Worm (Caenorhabditis elegans): Measurements from ENCODE around the gene kat-1.
A peak's percentile ranks its signal among the peaks of the same experiment; 100 is the strongest.

kat-1 gene

DNA sequence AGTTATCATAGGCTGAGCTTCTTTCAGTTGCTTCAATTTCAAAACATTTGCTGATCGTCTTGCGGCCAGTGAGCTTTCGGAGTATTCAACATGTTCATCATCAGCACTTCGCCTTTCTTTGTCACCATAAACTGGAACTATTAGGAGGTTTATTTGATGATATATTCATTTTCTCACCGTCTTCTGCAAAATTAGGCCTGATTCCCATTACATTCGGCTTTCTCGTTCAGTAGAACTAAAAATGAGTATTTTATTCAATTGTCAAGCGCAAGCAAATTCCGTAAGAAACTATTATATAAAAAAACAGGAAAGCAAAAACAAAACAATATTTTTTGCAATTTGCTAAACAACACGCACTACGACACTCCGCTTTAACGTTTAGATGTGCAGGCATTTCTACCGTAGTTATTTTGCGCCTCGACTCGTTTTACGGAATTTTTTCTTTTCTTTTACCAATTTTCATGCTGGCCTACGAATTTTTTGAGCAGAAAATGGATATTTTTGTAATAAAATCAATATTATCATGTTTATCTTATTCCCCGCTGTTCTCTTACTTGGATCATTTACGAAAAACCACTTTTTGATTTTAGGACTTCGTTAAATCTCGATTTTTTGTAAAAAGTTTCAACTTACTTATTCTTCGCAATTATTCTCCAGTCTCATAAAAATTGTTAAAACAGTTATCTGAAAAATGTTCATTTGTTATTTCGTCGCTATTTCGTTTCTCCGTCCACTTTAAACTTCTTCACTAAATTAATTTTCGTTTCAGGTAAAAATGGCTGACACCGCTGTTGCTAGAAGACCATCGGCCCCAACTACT lies 31.4 kb downstream of the kat-1 start, which contains the start of the genes farl-11 and rpl-33 (continued):
- peak; percentile 63 for TF ChIP-seq dve-1 (tag; optimal IDR thresholded peaks at IDR 0.05; ENCODE audit: insufficient read depth)
- TF ChIP-seq ceh-20 (GFP tag; IDR thresholded peaks at IDR 0.05) = 0 out of 2 replicates have a peak, but pooled peaks have one; percentile 41
- peak; percentile 91 for TF ChIP-seq nhr-11 (tag; optimal IDR thresholded peaks at IDR 0.05)
- TF ChIP-seq rbr-2 (tag; optimal IDR thresholded peaks at IDR 0.05) = peak; percentile 71
- TF ChIP-seq dpl-1 (GFP tag; optimal IDR thresholded peaks at IDR 0.05) = peak; percentile 72
- no peak for TF ChIP-seq zip-2 (tag; optimal IDR thresholded peaks at IDR 0.05)
- TF ChIP-seq gei-8 (GFP tag; optimal IDR thresholded peaks at IDR 0.05) = no peak
- peak; percentile 64 to 91 for TF ChIP-seq ZK546.5 (tag; optimal IDR thresholded peaks at IDR 0.05)
- TF ChIP-seq egl-27 (tag; optimal IDR thresholded peaks at IDR 0.05) = no peak
- peak; percentile 38; the same call in 1 of the 2 replicates for TF ChIP-seq arid-1 (GFP tag; conservative IDR thresholded peaks at IDR 0.05)
- TF ChIP-seq sdz-12 (GFP tag; optimal IDR thresholded peaks at IDR 0.05) = no peak
- TF ChIP-seq unc-62 (GFP tag; optimal IDR thresholded peaks at IDR 0.05 in 1 of 2) = peak in 1 of 2 experiments; percentile 99
- no peak for TF ChIP-seq unc-62 (tag; optimal IDR thresholded peaks at IDR 0.05)
- no peak for TF ChIP-seq tag-97 (GFP tag; IDR thresholded peaks at IDR 0.05)
- no peak for TF ChIP-seq hmg-1.1 (GFP tag; IDR thresholded peaks at IDR 0.05)
- TF ChIP-seq snpc-1.2 (GFP tag; IDR thresholded peaks at IDR 0.05) = no peak
- no peak for TF ChIP-seq saeg-2 (GFP tag; IDR thresholded peaks at IDR 0.05)
- TF ChIP-seq hif-1 (tag; optimal IDR thresholded peaks at IDR 0.05) = peak in 1 of 2 experiments; percentile 84
- TF ChIP-seq lsy-2 (tag; optimal IDR thresholded peaks at IDR 0.05) = peak; percentile 95 to 99
- no peak for TF ChIP-seq daf-8 (GFP tag; IDR thresholded peaks at IDR 0.05)
- TF ChIP-seq nhr-111 (GFP tag; optimal IDR thresholded peaks at IDR 0.05) = no peak
- TF ChIP-seq mdt-29 (GFP tag; IDR thresholded peaks at IDR 0.05) = no peak
- TF ChIP-seq pha-4 (GFP tag; IDR thresholded peaks at IDR 0.05) = no peak
- peak; percentile 90 for TF ChIP-seq pha-4 (tag; optimal IDR thresholded peaks at IDR 0.05)
- no peak for TF ChIP-seq D1046.2 (GFP tag; IDR thresholded peaks at IDR 0.05)
- no peak for TF ChIP-seq spr-3 (GFP tag; optimal IDR thresholded peaks at IDR 0.05)
- TF ChIP-seq daf-19 (GFP tag; conservative IDR thresholded peaks at IDR 0.05) = no peak
- peak; percentile 40 for TF ChIP-seq F37D6.2 (tag; optimal IDR thresholded peaks at IDR 0.05)
- TF ChIP-seq ztf-7 (tag; optimal IDR thresholded peaks at IDR 0.05) = no peak
- no peak for TF ChIP-seq tra-1 (GFP tag; IDR thresholded peaks at IDR 0.05)
- TF ChIP-seq egl-43 (GFP tag; IDR thresholded peaks at IDR 0.05) = no peak
- peak; percentile 99 for TF ChIP-seq T20F7.1 (GFP tag; optimal IDR thresholded peaks at IDR 0.05)
- no peak for TF ChIP-seq R02D3.7 (tag; optimal IDR thresholded peaks at IDR 0.05)
- TF ChIP-seq ceh-82 (tag; optimal IDR thresholded peaks at IDR 0.05) = no peak
- peak; percentile 70 for TF ChIP-seq nhr-28 (tag; optimal IDR thresholded peaks at IDR 0.05)
- peak; percentile 82 for TF ChIP-seq mep-1 (tag; optimal IDR thresholded peaks at IDR 0.05)
- peak; percentile 92 for TF ChIP-seq nhr-77 (tag; optimal IDR thresholded peaks at IDR 0.05)
- no peak for TF ChIP-seq mxl-2 (GFP tag; conservative IDR thresholded peaks at IDR 0.05)
- TF ChIP-seq aha-1 (tag) = peak; percentile 97
- no peak for TF ChIP-seq F26F4.8 (GFP tag; conservative IDR thresholded peaks at IDR 0.05)
- no peak for TF ChIP-seq dmd-9 (GFP tag; IDR thresholded peaks at IDR 0.05)
- peak; percentile 87 for TF ChIP-seq nhr-6 (tag; optimal IDR thresholded peaks at IDR 0.05)
- TF ChIP-seq madf-5 (GFP tag; IDR thresholded peaks at IDR 0.05) = no peak
- no peak for TF ChIP-seq nhr-102 (tag; optimal IDR thresholded peaks at IDR 0.05)
- no peak for TF ChIP-seq skn-1 (tag; optimal IDR thresholded peaks at IDR 0.05)
- TF ChIP-seq zfp-3 (GFP tag; conservative IDR thresholded peaks at IDR 0.05) = no peak
- TF ChIP-seq php-3 (GFP tag; IDR thresholded peaks at IDR 0.05) = no peak
- TF ChIP-seq T26A8.4 (GFP tag; IDR thresholded peaks at IDR 0.05) = peak; percentile 35; the same call in 1 of the 2 replicates
- peak; percentile 29; the same call in 1 of the 2 replicates for TF ChIP-seq dmd-6 (GFP tag; IDR thresholded peaks at IDR 0.05)
- TF ChIP-seq ztf-11 (tag; optimal IDR thresholded peaks at IDR 0.05) = no peak
- no peak for TF ChIP-seq nhr-41 (GFP tag; IDR thresholded peaks at IDR 0.05)
